ENCODE assay signal across 3 fruit fly cellular contexts in genomic region chr2L:3685139-3685851, dm6.
A peak's percentile ranks its signal among the peaks of the same experiment; 100 is the strongest.
TF ChIP-seq lines count a peak whose summit lies in the region.

No protein-coding gene starts in this region.

- TF ChIP-seq CTCF in whole organism, embryonic (GFP tag; optimal IDR thresholded peaks at IDR 0.05; lab: Kevin White, UChicago) = no peak

TF ChIP-seq in whole organism, embryonic, 481 proteins besides CTCF, POLR2A, EP300 and RAD21 (continues in another document):
- TF ChIP-seq CG18011 (GFP tag; optimal IDR thresholded peaks at IDR 0.05; lab: Kevin White, UChicago) (no peak), Chrac-16 (GFP tag; optimal IDR thresholded peaks at IDR 0.05; lab: Kevin White, UChicago) (peak; percentile 19), zen2 (GFP tag; IDR thresholded peaks at IDR 0.05; lab: Robert Waterston, UW; ENCODE audit: partially characterized antibody) (no peak), nmo (GFP tag; optimal IDR thresholded peaks at IDR 0.05; lab: Kevin White, UChicago) (peak; percentile 31), CG7839 (tag; optimal IDR thresholded peaks at IDR 0.05; lab: Kevin White, UChicago) (peak; percentile 25), CG30431 (GFP tag; optimal IDR thresholded peaks at IDR 0.05; lab: Kevin White, UChicago) (peak; percentile 4), aop (GFP tag; IDR thresholded peaks at IDR 0.05; lab: Robert Waterston, UW) (no peak), usp (GFP tag; optimal IDR thresholded peaks at IDR 0.05; lab: Kevin White, UChicago) (no peak), CG34422 (GFP tag; IDR thresholded peaks at IDR 0.05; lab: Robert Waterston, UW) (0 out of 3 replicates have a peak, but pooled peaks have one; percentile 26), Side (GFP tag; optimal IDR thresholded peaks at IDR 0.05; lab: Kevin White, UChicago) (no peak), grn (GFP tag; optimal IDR thresholded peaks at IDR 0.05; lab: Kevin White, UChicago) (no peak), ems (GFP tag; optimal IDR thresholded peaks at IDR 0.05; lab: Kevin White, UChicago) (no peak), Sox100B (GFP tag; optimal IDR thresholded peaks at IDR 0.05; lab: Kevin White, UChicago) (no peak), run (tag; optimal IDR thresholded peaks at IDR 0.05; lab: Kevin White, UChicago) (no peak), Xrp1 (GFP tag; IDR thresholded peaks at IDR 0.05; lab: Robert Waterston, UW) (peak; percentile 55; the same call in 1 of the 2 replicates), CG31388 (GFP tag; optimal IDR thresholded peaks at IDR 0.05; lab: Kevin White, UChicago) (no peak), CG10543 (GFP tag; optimal IDR thresholded peaks at IDR 0.05; lab: Kevin White, UChicago) (no peak), CG1024 (GFP tag; IDR thresholded peaks at IDR 0.05; lab: Robert Waterston, UW) (peak; percentile 6; the same call in 1 of the 2 replicates), hbn (GFP tag; IDR thresholded peaks at IDR 0.05; lab: Robert Waterston, UW; ENCODE audit: partially characterized antibody) (no peak), nerfin-1 (tag; optimal IDR thresholded peaks at IDR 0.05; lab: Kevin White, UChicago) (no peak), wdn (GFP tag; IDR thresholded peaks at IDR 0.05; lab: Robert Waterston, UW) (no peak), NC2α (GFP tag; optimal IDR thresholded peaks at IDR 0.05; lab: Kevin White, UChicago) (no peak), CG17328 (GFP tag; IDR thresholded peaks at IDR 0.05; lab: Robert Waterston, UW) (peak; percentile 29; the same call in 1 of the 2 replicates), pros (GFP tag; optimal IDR thresholded peaks at IDR 0.05; lab: Kevin White, UChicago) (peak; percentile 3), Mrtf (GFP tag; IDR thresholded peaks at IDR 0.05; lab: Robert Waterston, UW) (no peak), CG33557 (GFP tag; optimal IDR thresholded peaks at IDR 0.05; lab: Kevin White, UChicago) (peak; percentile 10), CG14710 (tag; optimal IDR thresholded peaks at IDR 0.05; lab: Kevin White, UChicago) (no peak), CG2116 (GFP tag; optimal IDR thresholded peaks at IDR 0.05; lab: Kevin White, UChicago) (no peak), Gsc (GFP tag; IDR thresholded peaks at IDR 0.05; lab: Robert Waterston, UW) (no peak), sens (GFP tag; lab: Kevin White, UChicago) (peak; percentile 84)

TF ChIP-seq in whole organism, prepupa, 60 proteins besides CTCF, POLR2A, EP300 and RAD21:
- TF ChIP-seq CG4318 (GFP tag; optimal IDR thresholded peaks at IDR 0.05; lab: Kevin White, UChicago) (no peak), Sox14 (GFP tag; optimal IDR thresholded peaks at IDR 0.05; lab: Kevin White, UChicago) (no peak), CG6163 (GFP tag; IDR thresholded peaks at IDR 0.05; lab: Robert Waterston, UW) (no peak), svp (GFP tag; lab: Kevin White, UChicago) (peak; percentile 34), Ets21C (GFP tag; optimal IDR thresholded peaks at IDR 0.05; lab: Kevin White, UChicago) (no peak)

TF ChIP-seq in whole organism, pupa, 21 proteins besides CTCF, POLR2A, EP300 and RAD21:
- TF ChIP-seq CG8159 (tag; optimal IDR thresholded peaks at IDR 0.05; lab: Kevin White, UChicago) = peak; percentile 16
- no peak for TF ChIP-seq CG13204 (GFP tag; optimal IDR thresholded peaks at IDR 0.05; lab: Kevin White, UChicago)
- no peak for TF ChIP-seq gl (tag; optimal IDR thresholded peaks at IDR 0.05; lab: Kevin White, UChicago)
- no peak for TF ChIP-seq CG32121 (GFP tag; IDR thresholded peaks at IDR 0.05; lab: Robert Waterston, UW)
- TF ChIP-seq CG10348 (GFP tag; IDR thresholded peaks at IDR 0.05; lab: Robert Waterston, UW) = no peak
